Fruit fly (Drosophila melanogaster): ENCODE data around the gene CG2021.

DNA sequence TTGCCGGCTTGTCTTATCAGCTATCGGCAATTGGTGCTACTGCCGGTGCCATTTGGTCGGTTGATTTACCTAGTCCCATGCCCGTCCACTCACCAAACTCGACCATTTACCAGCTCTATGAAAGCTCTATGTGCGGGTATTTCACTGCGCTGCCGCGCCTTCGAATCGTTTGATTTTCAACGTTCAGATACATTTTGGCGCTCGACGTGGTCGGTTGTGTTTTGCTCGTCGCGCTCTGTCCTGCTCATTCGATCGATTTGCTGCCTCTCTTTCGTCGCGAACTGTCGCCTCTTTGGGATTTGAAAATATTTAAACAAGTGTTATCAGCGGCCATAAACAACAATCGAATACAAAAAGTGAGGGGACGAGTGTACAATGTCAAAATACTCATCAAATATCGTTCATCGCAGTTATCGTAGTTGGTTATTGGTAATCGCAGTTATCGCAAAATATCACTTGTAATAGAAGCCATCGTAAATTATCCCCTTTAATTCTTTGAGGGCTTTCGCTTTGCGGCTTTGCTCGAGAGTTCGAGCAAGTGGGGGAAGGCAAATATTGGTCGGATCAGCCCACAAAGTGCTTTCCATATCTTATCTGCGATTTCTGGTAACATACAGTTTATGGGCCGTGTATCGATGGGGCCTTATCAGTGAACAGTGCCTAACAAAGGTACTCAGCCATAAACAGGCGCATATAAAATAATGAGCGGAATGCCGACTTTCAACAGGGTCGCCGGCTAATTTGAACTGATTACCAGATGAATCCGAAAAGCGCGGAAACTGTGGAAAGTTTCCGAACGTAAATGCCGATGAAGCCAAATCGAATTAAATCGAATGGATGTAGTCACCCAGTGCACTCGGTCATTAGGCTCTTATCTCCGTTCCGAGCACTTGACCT, 35.3 kb downstream of the CG2021 start:
- TF ChIP-seq CG32121 (GFP tag; IDR thresholded peaks at IDR 0.05) (no peak), CG13204 (GFP tag; optimal IDR thresholded peaks at IDR 0.05) (no peak), Pif1B (GFP tag; optimal IDR thresholded peaks at IDR 0.05) (no peak), Snoo (tag; optimal IDR thresholded peaks at IDR 0.05) (no peak), CG9948 (tag; optimal IDR thresholded peaks at IDR 0.05) (no peak), CG12605 (GFP tag; IDR thresholded peaks at IDR 0.05) (no peak), fd96Ca (GFP tag; IDR thresholded peaks at IDR 0.05) (no peak), CG17806 (tag; optimal IDR thresholded peaks at IDR 0.05) (no peak), Ets98B (GFP tag; IDR thresholded peaks at IDR 0.05) (no peak), CG8159 (tag; optimal IDR thresholded peaks at IDR 0.05) (no peak), gl (tag; optimal IDR thresholded peaks at IDR 0.05) (no peak), D1 (tag; optimal IDR thresholded peaks at IDR 0.05) (no peak)
